Worm (Caenorhabditis elegans) whole organism, L2 larva: ENCODE data around the gene set-20.

Experiments used
- F13H6.1 ChIP-seq: sonication (generic microtip); optimal IDR thresholded peaks from 2 replicates; lab custom pipeline; 2016; ENCODE audit warnings: missing genetic modification characterization, missing compliant biosample characterization
- Y55F3AM.14 ChIP-seq: fragments of 200-800 bp; sonication (Bioruptor generic); optimal IDR thresholded peaks from 2 replicates; lab custom pipeline; 2018; ENCODE audit warnings: mild to moderate bottlenecking, missing genetic modification characterization, missing compliant biosample characterization
- ZK546.5 ChIP-seq: sonication (generic microtip); optimal IDR thresholded peaks from 2 replicates; lab custom pipeline; 2017; ENCODE audit warnings: missing biosample characterization, missing genetic modification characterization
- alr-1 ChIP-seq: fragments of 150-350 bp; optimal IDR thresholded peaks from 2 replicates; lab custom pipeline; 2014; ENCODE audit warnings: missing biosample characterization, missing genetic modification characterization
- aly-2 ChIP-seq: fragments of 150-350 bp; optimal IDR thresholded peaks from 2 replicates; lab custom pipeline; 2014; ENCODE audit warnings: missing biosample characterization, missing genetic modification characterization
- ama-1 ChIP-seq: fragments of 150-350 bp; optimal IDR thresholded peaks from 2 replicates; lab custom pipeline; 2018; ENCODE audit warnings: inconsistent platforms
- blmp-1 ChIP-seq: sonication (generic microtip); optimal IDR thresholded peaks from 2 replicates; lab custom pipeline; 2017; ENCODE audit warnings: missing genetic modification characterization, mild to moderate bottlenecking, missing compliant biosample characterization, antibody characterized with exemption, moderate library complexity; ENCODE audit not compliant: insufficient read depth
- ceh-16 ChIP-seq: fragments of 150-350 bp; optimal IDR thresholded peaks from 2 replicates; lab custom pipeline; 2014; ENCODE audit warnings: missing biosample characterization, missing genetic modification characterization
- ceh-82 ChIP-seq: fragments of 150-350 bp; optimal IDR thresholded peaks from 2 replicates; lab custom pipeline; 2014; ENCODE audit warnings: missing biosample characterization, missing genetic modification characterization
- crh-2 ChIP-seq: sonication (generic microtip); optimal IDR thresholded peaks from 2 replicates; lab custom pipeline; 2017; ENCODE audit warnings: missing biosample characterization, missing genetic modification characterization
- fos-1 ChIP-seq: fragments of 150-350 bp; optimal IDR thresholded peaks from 2 replicates; lab custom pipeline; 2014; ENCODE audit warnings: missing biosample characterization, missing genetic modification characterization
- gmeb-1 ChIP-seq: fragments of 150-350 bp; optimal IDR thresholded peaks from 2 replicates; lab custom pipeline; 2014; ENCODE audit warnings: missing biosample characterization, missing genetic modification characterization
- lin-13 ChIP-seq: fragments of 150-350 bp; optimal IDR thresholded peaks from 2 replicates; lab custom pipeline; 2014; ENCODE audit warnings: missing biosample characterization, missing genetic modification reagents, missing genetic modification characterization
- lsy-2 ChIP-seq, 2 experiments: fragments of 150-350 bp in 1 of 2; sonication (generic microtip) in 1 of 2; optimal IDR thresholded peaks; 2 replicates each; lab custom pipeline; 2014 to 2017; ENCODE audit warnings: missing biosample characterization in 2 of 2, missing genetic modification characterization in 2 of 2
- mdl-1 ChIP-seq, 2 experiments: fragments of 150-350 bp in 1 of 2; sonication (generic microtip) in 1 of 2; optimal IDR thresholded peaks; 2 replicates each; lab custom pipeline; 2017; ENCODE audit warnings: missing biosample characterization in 2 of 2, missing genetic modification characterization in 2 of 2
- nhr-10 ChIP-seq: sonication (generic microtip); optimal IDR thresholded peaks from 2 replicates; lab custom pipeline; 2017; ENCODE audit warnings: missing biosample characterization, missing genetic modification characterization
- nhr-11 ChIP-seq: fragments of 150-350 bp; optimal IDR thresholded peaks from 2 replicates; lab custom pipeline; 2014; ENCODE audit warnings: missing biosample characterization, missing genetic modification characterization
- nhr-12 ChIP-seq: fragments of 150-350 bp; optimal IDR thresholded peaks from 2 replicates; lab custom pipeline; 2014; ENCODE audit warnings: missing biosample characterization, missing genetic modification characterization
- nhr-129 ChIP-seq: fragments of 150-350 bp; optimal IDR thresholded peaks from 2 replicates; lab custom pipeline; 2014; ENCODE audit warnings: missing biosample characterization, missing genetic modification characterization
- nhr-21 ChIP-seq: fragments of 150-350 bp; optimal IDR thresholded peaks from 2 replicates; lab custom pipeline; 2014; ENCODE audit warnings: missing biosample characterization, missing genetic modification characterization
- nhr-23 ChIP-seq: fragments of 150-350 bp; optimal IDR thresholded peaks from 2 replicates; lab custom pipeline; 2014; ENCODE audit warnings: missing biosample characterization, missing genetic modification reagents, missing genetic modification characterization
- nhr-25 ChIP-seq: fragments of 150-350 bp; sonication (generic microtip); optimal IDR thresholded peaks from 3 replicates; lab custom pipeline; 2014; ENCODE audit warnings: missing biosample characterization, missing genetic modification characterization
- nhr-6 ChIP-seq: fragments of 150-350 bp; optimal IDR thresholded peaks from 2 replicates; lab custom pipeline; 2014; ENCODE audit warnings: missing biosample characterization, missing genetic modification characterization
- peb-1 ChIP-seq: fragments of 150-350 bp; optimal IDR thresholded peaks from 2 replicates; lab custom pipeline; 2014; ENCODE audit warnings: missing biosample characterization, missing genetic modification characterization
- sma-3 ChIP-seq: sonication (generic microtip); optimal IDR thresholded peaks from 2 replicates; lab custom pipeline; 2016; ENCODE audit warnings: missing genetic modification reagents, missing genetic modification characterization, missing compliant biosample characterization
- sma-9 ChIP-seq, 2 experiments: fragments of 150-350 bp in 1 of 2; sonication (generic microtip) in 1 of 2; optimal IDR thresholded peaks; 2 replicates each; lab custom pipeline; 2014 to 2016; ENCODE audit warnings: missing genetic modification characterization in 2 of 2, mild to moderate bottlenecking in 1 of 2, missing biosample characterization in 1 of 2, missing compliant biosample characterization in 1 of 2, missing genetic modification reagents in 1 of 2, moderate library complexity in 1 of 2
- unc-55 ChIP-seq: fragments of 150-350 bp; sonication (generic microtip); optimal IDR thresholded peaks from 3 replicates; lab custom pipeline; 2014; ENCODE audit warnings: missing biosample characterization, missing genetic modification reagents, missing genetic modification characterization
- zag-1 ChIP-seq: fragments of 150-350 bp; optimal IDR thresholded peaks from 2 replicates; lab custom pipeline; 2014; ENCODE audit warnings: missing biosample characterization, missing genetic modification characterization
- ztf-4 ChIP-seq: fragments of 150-350 bp; optimal IDR thresholded peaks from 2 replicates; lab custom pipeline; 2014; ENCODE audit warnings: missing biosample characterization, missing genetic modification characterization

set-20 gene

DNA sequence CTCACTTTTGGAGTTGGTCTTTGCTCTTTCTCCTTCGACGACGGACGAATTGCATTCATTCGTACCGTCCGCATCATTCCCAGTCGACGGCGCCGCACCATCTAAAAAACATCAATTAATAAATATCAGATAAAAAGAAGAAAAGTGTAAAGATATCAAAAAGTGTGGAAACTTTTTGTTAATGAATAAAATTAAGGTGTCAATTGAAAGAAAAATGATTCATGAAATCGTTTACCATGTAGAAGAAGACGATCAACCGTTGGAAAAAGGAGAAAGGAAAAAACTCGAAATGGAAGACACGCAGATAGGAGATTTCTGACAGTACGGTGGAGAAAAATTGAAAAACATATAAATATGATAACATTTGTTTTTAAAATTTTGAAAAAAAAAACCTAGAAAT, 5.8 kb downstream of the set-20 start, which contains the start of gene set-19:
Gene set-19 (minus strand): TSS at position 101 of the 400 bp plus-strand sequence.
- TF ChIP-seq ceh-82 (tag; lab: Kevin White, UChicago) = no peak

DNA sequence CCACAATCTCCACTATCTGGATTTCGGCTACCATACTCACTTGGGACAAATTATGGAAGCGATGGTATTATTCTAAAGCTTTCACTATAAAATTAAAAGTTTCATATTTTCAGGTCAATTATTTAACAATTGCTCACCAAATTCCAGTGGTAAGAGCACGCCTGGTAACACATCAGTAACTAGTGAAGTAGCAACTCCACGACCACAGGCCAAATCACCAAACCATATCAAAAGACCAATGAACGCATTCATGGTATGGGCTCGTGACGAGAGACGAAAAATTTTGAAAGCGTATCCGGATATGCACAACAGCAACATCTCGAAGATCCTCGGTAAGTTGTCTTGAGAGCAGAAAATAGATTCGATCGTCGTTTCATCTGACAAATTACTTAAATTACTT, 13.3 kb downstream of the set-20 start:
- TF ChIP-seq gmeb-1 = no peak
- TF ChIP-seq sma-3 = no peak
- no peak for TF ChIP-seq ceh-82 (tag; lab: Kevin White, UChicago)
- TF ChIP-seq peb-1 (tag; lab: Kevin White, UChicago) = no peak

- TF ChIP-seq nhr-11 (no peak), fos-1 (tag; lab: Kevin White, UChicago) (peak; percentile 69), sma-9 (GFP tag; optimal IDR thresholded peaks at IDR 0.05; lab: Kevin White, UChicago) (peak; percentile 15), sma-9 (tag; optimal IDR thresholded peaks at IDR 0.05; lab: Kevin White, UChicago) (no peak)
These were observed 15.1 kb downstream of the set-20 start for ce11 chrX:5670829-5671228.

DNA sequence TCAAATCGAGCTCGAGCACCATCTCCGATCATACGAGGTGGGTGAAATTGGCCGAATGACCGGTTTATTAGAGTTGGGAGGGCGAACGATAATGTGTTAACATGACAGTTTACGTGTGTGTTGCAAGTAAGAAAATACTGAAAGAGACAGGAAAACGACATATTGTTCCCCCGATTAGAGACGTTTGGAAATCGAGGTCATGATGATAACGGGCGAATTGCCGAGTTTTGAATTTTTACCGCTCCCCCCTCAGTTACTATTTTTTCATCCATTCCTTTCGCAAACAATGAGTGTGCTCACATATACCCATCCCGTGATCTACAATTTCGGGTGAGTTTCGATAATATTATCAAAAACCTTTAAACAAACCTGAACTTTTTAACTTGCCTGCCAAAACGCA, 16.2 kb downstream of the set-20 start:
- TF ChIP-seq fos-1 (tag; lab: Kevin White, UChicago) (peak; percentile 65), mdl-1 (tag; optimal IDR thresholded peaks at IDR 0.05; lab: Kevin White, UChicago) (no peak)

- TF ChIP-seq ceh-82 (tag; lab: Kevin White, UChicago) = no peak
These were observed 22.4 kb downstream of the set-20 start, which contains the start of gene egl-13 for ce11 chrX:5663537-5663936. TSS of gene egl-13 (plus strand) at chrX:5663837.

DNA sequence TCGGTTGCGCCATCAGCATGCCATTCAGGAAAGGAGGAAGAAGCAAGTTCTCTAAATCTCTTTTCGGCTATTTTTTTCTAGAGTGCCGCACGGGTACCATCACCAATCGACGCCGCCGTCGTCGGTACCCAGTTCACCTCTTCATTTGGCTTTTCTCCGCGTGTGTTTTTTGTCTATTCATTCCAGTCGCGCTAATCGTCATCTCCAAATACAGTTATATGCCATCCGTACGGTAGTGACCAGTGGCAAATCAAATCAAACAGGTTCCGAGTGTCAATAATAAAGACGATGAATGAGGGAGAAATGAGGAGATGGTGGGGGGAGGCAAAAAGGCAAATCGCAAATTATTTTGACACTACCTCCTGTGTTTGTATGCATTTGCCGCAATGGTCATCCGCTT, 24.8 kb downstream of the set-20 start:
- TF ChIP-seq nhr-25 (tag; lab: Kevin White, UChicago) (peak; percentile 49), nhr-10 (tag; lab: Kevin White, UChicago) (no peak)

DNA sequence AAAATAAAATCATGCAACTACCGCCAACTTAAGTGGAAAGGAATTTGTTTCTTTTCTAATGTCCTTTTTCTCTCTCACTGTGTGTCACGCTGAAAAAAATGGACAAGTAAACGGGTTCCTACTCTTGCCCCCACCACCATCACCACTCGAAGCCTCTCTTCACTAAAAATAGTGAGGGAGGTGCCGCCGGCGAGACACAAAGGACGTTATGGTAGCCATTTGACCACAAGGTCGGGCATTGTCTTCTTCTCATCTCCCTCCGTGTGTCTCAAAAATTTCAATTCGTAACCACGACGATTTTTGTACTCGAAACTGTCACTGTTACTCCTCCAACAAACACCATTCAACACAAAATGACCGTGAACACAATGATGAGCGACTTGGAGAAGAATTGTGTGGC, 26.3 kb downstream of the set-20 start, which contains the start of gene T22B7.22:
Gene T22B7.22 (plus strand): TSS at position 354 of the 400 bp plus-strand sequence.
- TF ChIP-seq unc-55 (GFP tag; lab: Kevin White, UChicago) = no peak
- TF ChIP-seq zag-1 = no peak
- no peak for TF ChIP-seq nhr-12 (tag; lab: Kevin White, UChicago)
- TF ChIP-seq lin-13 (GFP tag; lab: Kevin White, UChicago) = no peak
- TF ChIP-seq nhr-10 (tag; lab: Kevin White, UChicago) = no peak
- TF ChIP-seq ZK546.5 = no peak
- peak; percentile 5 for TF ChIP-seq fos-1 (tag; lab: Kevin White, UChicago)
- peak; percentile 40 for TF ChIP-seq nhr-129
- TF ChIP-seq ama-1 (lab: Kevin White, UChicago) = no peak
- no peak for TF ChIP-seq aly-2 (tag; lab: Kevin White, UChicago)
- TF ChIP-seq blmp-1 (tag; lab: Kevin White, UChicago) = peak; percentile 3
- no peak for TF ChIP-seq nhr-21 (tag; lab: Kevin White, UChicago)
- no peak for TF ChIP-seq ceh-16 (tag; lab: Kevin White, UChicago)
- no peak for TF ChIP-seq Y55F3AM.14 (GFP tag; lab: Kevin White, UChicago)
- TF ChIP-seq nhr-25 (tag; lab: Kevin White, UChicago) = peak; percentile 89
- peak; percentile 42 for TF ChIP-seq F13H6.1 (tag; lab: Kevin White, UChicago)
- peak; percentile 10 for TF ChIP-seq crh-2 (tag; lab: Kevin White, UChicago)
- no peak for TF ChIP-seq sma-3
- no peak for TF ChIP-seq nhr-23
- TF ChIP-seq nhr-6 = no peak
- TF ChIP-seq alr-1 (tag; lab: Kevin White, UChicago) = no peak
- TF ChIP-seq sma-9 (GFP tag; optimal IDR thresholded peaks at IDR 0.05; lab: Kevin White, UChicago) = peak; percentile 1
- no peak for TF ChIP-seq sma-9 (tag; optimal IDR thresholded peaks at IDR 0.05; lab: Kevin White, UChicago)
- TF ChIP-seq ztf-4 = no peak
- TF ChIP-seq lsy-2 (tag; optimal IDR thresholded peaks at IDR 0.05; lab: Kevin White, UChicago) = no peak
